Worm (Caenorhabditis elegans) whole organism, midembryonic: Measurements from ENCODE around the gene clc-18.

Experiments
- cog-1 ChIP-seq: sonication (generic microtip); optimal IDR thresholded peaks from 2 replicates; lab custom pipeline; 2016; ENCODE audit warnings: missing genetic modification characterization, missing compliant biosample characterization
- flt-1 ChIP-seq: fragments of 200-800 bp; sonication (Bioruptor generic); IDR thresholded peaks from 2 replicates; pipeline ENCODE4 v1.3.6; 2022; ENCODE audit warnings: missing genetic modification characterization, missing compliant biosample characterization
- klf-2 ChIP-seq: fragments of 200-800 bp; sonication (Bioruptor generic); conservative IDR thresholded peaks from 2 replicates; pipeline ENCODE4 v1.3.6; 2022; ENCODE audit warnings: missing genetic modification reagents, missing genetic modification characterization, missing compliant biosample characterization
- med-1 ChIP-seq: sonication (generic microtip); optimal IDR thresholded peaks from 2 replicates; lab custom pipeline; 2017; ENCODE audit warnings: missing genetic modification characterization, mild to moderate bottlenecking, missing compliant biosample characterization, antibody characterized with exemption, missing genetic modification reagents; ENCODE audit not compliant: insufficient read depth
- tab-1 ChIP-seq: fragments of 200-800 bp; sonication (Bioruptor generic); IDR thresholded peaks from 2 replicates; pipeline ENCODE4 v1.3.6; 2022; ENCODE audit warnings: missing genetic modification characterization, missing compliant biosample characterization
- ztf-23 ChIP-seq: fragments of 200-800 bp; sonication (Bioruptor generic); IDR thresholded peaks from 2 replicates; pipeline ENCODE4 v1.3.6; 2022; ENCODE audit warnings: missing genetic modification reagents, missing genetic modification characterization, missing compliant biosample characterization

DNA sequence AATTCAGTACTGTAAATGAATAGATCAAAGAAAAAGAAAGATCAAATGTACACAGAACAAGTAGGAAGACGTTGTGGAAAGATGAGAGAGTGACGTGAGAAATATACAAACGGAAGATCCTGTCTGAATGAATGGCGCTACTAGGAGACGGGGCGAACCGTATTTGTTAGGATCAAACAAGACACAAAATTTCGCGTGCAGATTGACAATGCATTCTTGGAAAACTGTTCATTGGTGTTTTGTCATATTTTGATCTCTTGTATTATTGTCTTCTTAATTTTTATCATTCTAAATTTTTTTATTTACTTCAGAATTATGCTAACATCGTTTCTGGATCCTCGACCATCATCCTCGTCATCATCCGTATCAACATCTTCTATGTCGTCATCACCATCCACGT is 15.0 kb downstream of the clc-18 start, which contains the start of gene nhr-181:
- no peak for TF ChIP-seq klf-2 (GFP tag; lab: Robert Waterston, UW)
- TF ChIP-seq ztf-23 (GFP tag; lab: Robert Waterston, UW), result no peak
- TF ChIP-seq flt-1 (GFP tag; lab: Robert Waterston, UW), result no peak
- TF ChIP-seq tab-1 (GFP tag; lab: Robert Waterston, UW), result no peak
- no peak for TF ChIP-seq med-1
- no peak for TF ChIP-seq cog-1
